Worm (Caenorhabditis elegans): ENCODE results near the gene srt-68.

DNA sequence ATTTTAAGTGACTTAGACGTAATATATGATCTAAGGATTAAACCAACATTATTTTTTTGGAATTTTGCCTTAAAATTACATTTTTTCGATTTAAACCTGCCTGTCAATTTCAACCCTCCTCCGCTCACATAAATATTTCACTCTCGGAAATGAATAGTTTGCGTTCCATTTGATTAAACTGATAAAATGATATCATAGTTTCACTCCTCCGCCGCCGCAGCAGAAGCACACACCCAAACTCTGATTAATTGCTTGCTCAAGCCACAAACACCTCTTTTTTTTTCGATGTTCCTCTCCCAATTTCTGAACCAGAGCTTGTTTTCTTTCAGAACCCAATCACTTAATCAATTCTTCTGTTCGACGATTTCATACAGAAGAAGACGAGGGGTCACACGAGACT is 28.9 kb downstream of the srt-68 start, which contains the start of gene Y49G5B.1:
- no peak for TF ChIP-seq ama-1 (optimal IDR thresholded peaks at IDR 0.05)
- TF ChIP-seq aly-2 (tag; optimal IDR thresholded peaks at IDR 0.05), result no peak
- no peak for TF ChIP-seq zag-1 (tag; optimal IDR thresholded peaks at IDR 0.05)
- no peak for TF ChIP-seq gmeb-1 (tag; optimal IDR thresholded peaks at IDR 0.05)
- no peak for TF ChIP-seq unc-62 (GFP tag; optimal IDR thresholded peaks at IDR 0.05)
- no peak for TF ChIP-seq nhr-10 (tag; optimal IDR thresholded peaks at IDR 0.05)
- no peak for TF ChIP-seq ztf-4 (tag; optimal IDR thresholded peaks at IDR 0.05)
